Fruit fly (Drosophila melanogaster) whole organism: Measurements from ENCODE around the gene CG10226.

Source experiments
- Dll ChIP-seq: fragments of >200 bp; optimal IDR thresholded peaks from 2 replicates; lab custom pipeline; 2017
- psq ChIP-seq: fragments of >200 bp; optimal IDR thresholded peaks from 2 replicates; lab custom pipeline; 2017

DNA sequence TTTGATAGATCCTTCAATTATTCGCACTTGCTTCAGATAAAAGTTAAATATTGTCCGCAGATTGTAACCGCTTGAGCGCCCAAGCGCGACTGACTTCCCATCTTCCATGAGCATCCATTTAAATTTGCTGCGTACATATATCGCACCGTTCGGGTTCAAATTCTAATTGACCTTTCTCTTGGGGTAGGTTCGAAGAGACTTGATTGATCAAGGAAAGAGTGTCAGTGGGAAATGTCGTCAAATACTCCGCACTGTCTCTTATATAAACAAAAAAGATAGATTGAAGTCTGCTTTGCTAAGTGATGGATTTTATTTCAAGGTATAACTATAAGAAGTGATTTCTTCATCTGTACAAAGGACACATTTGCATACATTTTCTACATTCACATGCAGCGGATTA lies 5.8 kb upstream of the CG10226 start, which contains the start of gene Mdr65:
- no peak for TF ChIP-seq Dll (lab: Kevin White, UChicago)
- no peak for TF ChIP-seq psq (lab: Kevin White, UChicago)
